Fruit fly (Drosophila melanogaster) whole organism, embryonic: Measurements from ENCODE around the gene wge.
A peak's percentile ranks its signal among the peaks of the same experiment; 100 is the strongest.

Experiments
- Awh ChIP-seq: fragments of 200-800 bp; sonication (Bioruptor generic); IDR thresholded peaks from 2 replicates; pipeline ENCODE4, ENCODE4 v1.3.6; 2022; ENCODE audit warnings: missing biosample characterization, missing genetic modification characterization
- CG10462 ChIP-seq: fragments of 200-800 bp; sonication (Bioruptor generic); optimal IDR thresholded peaks from 2 replicates; lab custom pipeline; 2016; ENCODE audit warnings: missing biosample characterization, missing genetic modification characterization
- CG10543 ChIP-seq: fragments of 200-800 bp; sonication (Bioruptor generic); optimal IDR thresholded peaks from 3 replicates; lab custom pipeline; 2017; ENCODE audit warnings: missing biosample characterization, mild to moderate bottlenecking, missing genetic modification characterization, moderate library complexity
- CG11085 ChIP-seq: fragments of 200-800 bp; sonication (Bioruptor generic); IDR thresholded peaks from 2 replicates; pipeline ENCODE4 v1.3.6; 2022; ENCODE audit warnings: missing biosample characterization, missing genetic modification characterization
- CG11093 ChIP-seq: fragments of 200-800 bp; sonication (Bioruptor generic); IDR thresholded peaks from 3 replicates; pipeline ENCODE4 v1.3.6; 2022; ENCODE audit warnings: missing biosample characterization, missing genetic modification characterization
- CG11695 ChIP-seq: fragments of 200-800 bp; sonication (Bioruptor generic); IDR thresholded peaks from 3 replicates; pipeline ENCODE4 v1.3.6; 2022; ENCODE audit warnings: missing biosample characterization, missing genetic modification characterization
- CG11723 ChIP-seq: fragments of 200-800 bp; sonication (Bioruptor generic); optimal IDR thresholded peaks from 2 replicates; lab custom pipeline; 2017; ENCODE audit warnings: missing biosample characterization, mild to moderate bottlenecking, missing genetic modification characterization
- CG12071 ChIP-seq: fragments of 200-800 bp; sonication (Bioruptor generic); optimal IDR thresholded peaks from 3 replicates; lab custom pipeline; 2018; ENCODE audit warnings: missing biosample characterization, mild to moderate bottlenecking, missing genetic modification characterization
- CG13424 ChIP-seq: fragments of 200-800 bp; sonication (Bioruptor generic); optimal IDR thresholded peaks from 2 replicates; lab custom pipeline; 2019; ENCODE audit warnings: missing biosample characterization, mild to moderate bottlenecking, missing genetic modification characterization, moderate library complexity
- CG14050 ChIP-seq: fragments of 200-800 bp; sonication (Bioruptor generic); IDR thresholded peaks from 3 replicates; pipeline ENCODE4 v1.3.6; 2022; ENCODE audit warnings: missing biosample characterization, missing genetic modification characterization
- CG14860 ChIP-seq: fragments of 200-800 bp; sonication (Bioruptor generic); IDR thresholded peaks from 3 replicates; pipeline ENCODE4 v1.3.6; 2022; ENCODE audit warnings: missing biosample characterization, missing genetic modification characterization; ENCODE audit not compliant: partially characterized antibody
- CG15696 ChIP-seq: fragments of 200-800 bp; sonication (Bioruptor generic); optimal IDR thresholded peaks from 2 replicates; lab custom pipeline; 2019; ENCODE audit warnings: missing biosample characterization, mild to moderate bottlenecking, missing genetic modification characterization, moderate library complexity
- CG17186 ChIP-seq: fragments of 200-800 bp; sonication (Bioruptor generic); optimal IDR thresholded peaks from 3 replicates; lab custom pipeline; 2017; ENCODE audit warnings: missing biosample characterization, missing genetic modification reagents, missing genetic modification characterization
- CG17359 ChIP-seq: fragments of 200-800 bp; sonication (Bioruptor generic); optimal IDR thresholded peaks from 3 replicates; lab custom pipeline; 2018; ENCODE audit warnings: missing biosample characterization, mild to moderate bottlenecking, missing genetic modification characterization, moderate library complexity
- CG17361 ChIP-seq: fragments of 200-800 bp; sonication (Bioruptor generic); IDR thresholded peaks from 3 replicates; pipeline ENCODE4 v1.3.6; 2022; ENCODE audit warnings: missing biosample characterization, missing genetic modification characterization
- CG17802 ChIP-seq: fragments of 200-800 bp; sonication (Bioruptor generic); optimal IDR thresholded peaks from 2 replicates; lab custom pipeline; 2018; ENCODE audit warnings: missing biosample characterization, mild to moderate bottlenecking, missing genetic modification characterization, moderate library complexity
- CG34376 ChIP-seq: fragments of 200-800 bp; sonication (Bioruptor generic); optimal IDR thresholded peaks from 2 replicates; lab custom pipeline; 2018; ENCODE audit warnings: missing biosample characterization, mild to moderate bottlenecking, missing genetic modification characterization
- CG43689 ChIP-seq: fragments of 200-800 bp; sonication (Bioruptor generic); IDR thresholded peaks from 2 replicates; pipeline ENCODE4 v1.3.6; 2022; ENCODE audit warnings: missing biosample characterization, missing genetic modification characterization
- CG4730 ChIP-seq: fragments of 200-800 bp; sonication (Bioruptor generic); IDR thresholded peaks from 2 replicates; pipeline ENCODE4 v1.3.6; 2022; ENCODE audit warnings: missing biosample characterization, missing genetic modification characterization
- CG7987 ChIP-seq: fragments of 200-800 bp; sonication (Bioruptor generic); optimal IDR thresholded peaks from 2 replicates; lab custom pipeline; 2018; ENCODE audit warnings: missing biosample characterization, mild to moderate bottlenecking, missing genetic modification characterization, moderate library complexity
- CG8281 ChIP-seq: fragments of 200-800 bp; sonication (Bioruptor generic); optimal IDR thresholded peaks from 2 replicates; lab custom pipeline; 2018; ENCODE audit warnings: missing biosample characterization, mild to moderate bottlenecking, missing genetic modification characterization, moderate library complexity
- CG8290 ChIP-seq, 3 experiments: fragments of 200-800 bp; sonication (Bioruptor generic); optimal IDR thresholded peaks; 2 replicates each; lab custom pipeline; 2016 to 2019; ENCODE audit warnings: missing biosample characterization in 3 of 3, missing genetic modification characterization in 3 of 3, mild to moderate bottlenecking in 2 of 3, moderate library complexity in 1 of 3
- CG8359 ChIP-seq: fragments of 200-800 bp; sonication (Bioruptor generic); optimal IDR thresholded peaks from 2 replicates; lab custom pipeline; 2017; ENCODE audit warnings: missing biosample characterization, mild to moderate bottlenecking, missing genetic modification characterization, borderline replicate concordance
- CG9797 ChIP-seq: fragments of 200-800 bp; sonication (Bioruptor generic); optimal IDR thresholded peaks from 3 replicates; lab custom pipeline; 2018; ENCODE audit warnings: missing biosample characterization, mild to moderate bottlenecking, missing genetic modification characterization
- CG9817 ChIP-seq: fragments of 200-800 bp; sonication (Bioruptor generic); optimal IDR thresholded peaks from 2 replicates; lab custom pipeline; 2018; ENCODE audit warnings: missing biosample characterization, mild to moderate bottlenecking, missing genetic modification characterization, moderate library complexity
- CG9876 ChIP-seq: fragments of 200-800 bp; sonication (Bioruptor generic); optimal IDR thresholded peaks from 2 replicates; lab custom pipeline; 2016; ENCODE audit warnings: missing biosample characterization, missing genetic modification characterization
- Drgx ChIP-seq: fragments of 200-800 bp; sonication (Bioruptor generic); IDR thresholded peaks from 2 replicates; pipeline ENCODE4 v1.3.6; 2022; ENCODE audit warnings: missing biosample characterization, missing genetic modification characterization
- ERR ChIP-seq: fragments of 200-800 bp; sonication (Bioruptor generic); optimal IDR thresholded peaks from 2 replicates; lab custom pipeline; 2016; ENCODE audit warnings: missing biosample characterization, missing genetic modification characterization
- NC2α ChIP-seq: fragments of 200-800 bp; sonication (Bioruptor generic); optimal IDR thresholded peaks from 2 replicates; lab custom pipeline; 2016; ENCODE audit warnings: missing biosample characterization, missing genetic modification characterization
- Pdp1 ChIP-seq, 2 experiments: fragments of 200-800 bp; sonication (Bioruptor generic); optimal IDR thresholded peaks; 3 replicates each; lab custom pipeline; 2016; ENCODE audit warnings: missing biosample characterization in 2 of 2, missing genetic modification characterization in 2 of 2, mild to moderate bottlenecking in 1 of 2, moderate library complexity in 1 of 2
- Six4 ChIP-seq: fragments of 200-800 bp; sonication (Bioruptor generic); optimal IDR thresholded peaks from 2 replicates; lab custom pipeline; 2016; ENCODE audit warnings: missing biosample characterization, missing genetic modification characterization
- ara ChIP-seq: fragments of 200-800 bp; sonication (Bioruptor generic); IDR thresholded peaks from 2 replicates; pipeline ENCODE4 v1.3.6; 2022; ENCODE audit warnings: missing biosample characterization, missing genetic modification characterization
- ase ChIP-seq: fragments of 200-800 bp; sonication (Bioruptor generic); IDR thresholded peaks from 3 replicates; pipeline ENCODE4 v1.3.6; 2022; ENCODE audit warnings: missing biosample characterization, missing genetic modification characterization
- ash1 ChIP-seq: fragments of 200-800 bp; sonication (Bioruptor generic); optimal IDR thresholded peaks from 2 replicates; lab custom pipeline; 2018; ENCODE audit warnings: missing biosample characterization, mild to moderate bottlenecking, missing genetic modification characterization
- bab2 ChIP-seq: fragments of 200-800 bp; sonication (Bioruptor generic); optimal IDR thresholded peaks from 2 replicates; lab custom pipeline; 2016; ENCODE audit warnings: missing biosample characterization, missing genetic modification characterization
- bigmax ChIP-seq: fragments of 200-800 bp; sonication (Bioruptor generic); optimal IDR thresholded peaks from 2 replicates; lab custom pipeline; 2018; ENCODE audit warnings: missing biosample characterization, mild to moderate bottlenecking, missing genetic modification characterization
- btn ChIP-seq: fragments of 200-800 bp; sonication (Bioruptor generic); optimal IDR thresholded peaks from 2 replicates; lab custom pipeline; 2016; ENCODE audit warnings: missing biosample characterization, missing genetic modification characterization
- cato ChIP-seq: fragments of 200-800 bp; sonication (Bioruptor generic); optimal IDR thresholded peaks from 2 replicates; lab custom pipeline; 2016; ENCODE audit warnings: missing biosample characterization, missing genetic modification characterization, borderline replicate concordance
- da ChIP-seq: fragments of 200-800 bp; sonication (Bioruptor generic); optimal IDR thresholded peaks from 2 replicates; lab custom pipeline; 2016; ENCODE audit warnings: missing biosample characterization, missing genetic modification characterization
- dati ChIP-seq: fragments of 200-800 bp; sonication (Bioruptor generic); IDR thresholded peaks from 2 replicates; pipeline ENCODE4 v1.3.6; 2022; ENCODE audit warnings: missing biosample characterization, missing genetic modification characterization
- eyg ChIP-seq: fragments of 200-800 bp; sonication (Bioruptor generic); optimal IDR thresholded peaks from 3 replicates; lab custom pipeline; 2016; ENCODE audit warnings: missing biosample characterization, missing genetic modification characterization
- fd96Cb ChIP-seq: fragments of 200-800 bp; sonication (Bioruptor generic); optimal IDR thresholded peaks from 2 replicates; lab custom pipeline; 2018; ENCODE audit warnings: missing biosample characterization, mild to moderate bottlenecking, missing genetic modification characterization, moderate library complexity
- grn ChIP-seq: fragments of 200-800 bp; sonication (Bioruptor generic); optimal IDR thresholded peaks from 3 replicates; lab custom pipeline; 2017; ENCODE audit warnings: missing biosample characterization, missing genetic modification characterization
- jigr1 ChIP-seq: fragments of 200-800 bp; sonication (Bioruptor generic); IDR thresholded peaks from 3 replicates; pipeline ENCODE4 v1.3.6; 2022; ENCODE audit warnings: missing biosample characterization, missing genetic modification characterization
- kni ChIP-seq: fragments of 200-800 bp; sonication (Bioruptor generic); optimal IDR thresholded peaks from 3 replicates; lab custom pipeline; 2017; ENCODE audit warnings: mild to moderate bottlenecking, missing biosample characterization, missing genetic modification reagents, missing genetic modification characterization
- luna ChIP-seq: fragments of 200-800 bp; sonication (Bioruptor generic); optimal IDR thresholded peaks from 2 replicates; lab custom pipeline; 2016; ENCODE audit warnings: missing biosample characterization, missing genetic modification characterization
- mirr ChIP-seq: fragments of 200-800 bp; sonication (Bioruptor generic); optimal IDR thresholded peaks from 3 replicates; lab custom pipeline; 2018; ENCODE audit warnings: missing biosample characterization, mild to moderate bottlenecking, missing genetic modification characterization
- sd ChIP-seq: fragments of 200-800 bp; sonication (Bioruptor generic); optimal IDR thresholded peaks from 3 replicates; lab custom pipeline; 2018; ENCODE audit warnings: missing biosample characterization, mild to moderate bottlenecking, missing genetic modification characterization, moderate library complexity
- tap ChIP-seq: fragments of 200-800 bp; optimal IDR thresholded peaks from 3 replicates; lab custom pipeline; 2019; ENCODE audit warnings: missing biosample characterization, mild to moderate bottlenecking, missing genetic modification characterization, moderate library complexity
- vnd ChIP-seq: fragments of 200-800 bp; sonication (Bioruptor generic); IDR thresholded peaks from 3 replicates; pipeline ENCODE4 v1.3.6; 2022; ENCODE audit warnings: missing biosample characterization, missing genetic modification characterization; ENCODE audit not compliant: partially characterized antibody

Gene wge

dm6 chr3R:22669121-22669520, 51.8 kb downstream of the wge start (continued):
- peak in 1 of 2 experiments; percentile 27 for TF ChIP-seq Pdp1 (GFP tag; optimal IDR thresholded peaks at IDR 0.05; lab: Kevin White, UChicago)
- no peak for TF ChIP-seq CG12071
- TF ChIP-seq CG11085 (GFP tag; lab: Robert Waterston, UW): no peak
- TF ChIP-seq CG9817 (tag; lab: Kevin White, UChicago): no peak
- TF ChIP-seq CG11093 (GFP tag; lab: Robert Waterston, UW): no peak
- TF ChIP-seq CG8290 (GFP tag; optimal IDR thresholded peaks at IDR 0.05; lab: Kevin White, UChicago): no peak
- peak in 1 of 2 experiments; percentile 15 for TF ChIP-seq CG8290 (tag; optimal IDR thresholded peaks at IDR 0.05; lab: Kevin White, UChicago)
- peak; percentile 49 for TF ChIP-seq CG34376 (GFP tag; lab: Kevin White, UChicago)
- peak; percentile 4 for TF ChIP-seq sd (tag; lab: Kevin White, UChicago)
- TF ChIP-seq mirr (GFP tag; lab: Kevin White, UChicago): peak; percentile 58
- no peak for TF ChIP-seq CG13424
- TF ChIP-seq CG17361 (GFP tag; lab: Robert Waterston, UW): no peak
- no peak for TF ChIP-seq bigmax
- no peak for TF ChIP-seq CG14860
- TF ChIP-seq ara: no peak

- no peak for TF ChIP-seq luna (GFP tag; lab: Kevin White, UChicago)
- peak; percentile 38; the same call in 1 of the 3 replicates for TF ChIP-seq CG11695
- TF ChIP-seq NC2α: no peak
- TF ChIP-seq Drgx: peak; percentile 57
- TF ChIP-seq ash1 (GFP tag; lab: Kevin White, UChicago): no peak
- TF ChIP-seq CG15696 (tag; lab: Kevin White, UChicago): no peak
- TF ChIP-seq eyg (GFP tag; lab: Kevin White, UChicago): no peak
- TF ChIP-seq CG17802 (tag; lab: Kevin White, UChicago): no peak
- TF ChIP-seq CG10462 (GFP tag; lab: Kevin White, UChicago): no peak
- TF ChIP-seq ara: no peak
- no peak for TF ChIP-seq CG7987 (GFP tag; lab: Kevin White, UChicago)
- no peak for TF ChIP-seq CG11085 (GFP tag; lab: Robert Waterston, UW)
- TF ChIP-seq CG34376 (GFP tag; lab: Kevin White, UChicago): no peak
- no peak for TF ChIP-seq Awh (GFP tag; lab: Robert Waterston, UW)
- TF ChIP-seq CG14050 (GFP tag; lab: Robert Waterston, UW): peak; percentile 33; the same call in 1 of the 3 replicates
- TF ChIP-seq Six4 (GFP tag; lab: Kevin White, UChicago): no peak
- TF ChIP-seq da (GFP tag; lab: Kevin White, UChicago): no peak
- no peak for TF ChIP-seq btn (GFP tag; lab: Kevin White, UChicago)
- TF ChIP-seq CG11723 (GFP tag; lab: Kevin White, UChicago): no peak
- TF ChIP-seq grn (GFP tag; lab: Kevin White, UChicago): no peak
- TF ChIP-seq CG8359 (GFP tag; lab: Kevin White, UChicago): no peak
- TF ChIP-seq jigr1 (GFP tag; lab: Robert Waterston, UW): no peak
- no peak for TF ChIP-seq CG4730 (GFP tag; lab: Robert Waterston, UW)
- TF ChIP-seq bab2: no peak
- TF ChIP-seq CG43689: no peak
- peak; percentile 6; the same call in 1 of the 3 replicates for TF ChIP-seq ase (GFP tag; lab: Robert Waterston, UW)
- TF ChIP-seq CG8281: no peak
- no peak for TF ChIP-seq CG9797 (GFP tag; lab: Kevin White, UChicago)
- TF ChIP-seq fd96Cb (tag; lab: Kevin White, UChicago): no peak
- no peak for TF ChIP-seq kni (GFP tag; lab: Kevin White, UChicago)
- no peak for TF ChIP-seq CG9876 (GFP tag; lab: Kevin White, UChicago)
- TF ChIP-seq CG10543: no peak
- no peak for TF ChIP-seq CG17359 (tag; lab: Kevin White, UChicago)
- no peak for TF ChIP-seq ERR (GFP tag; lab: Kevin White, UChicago)
- TF ChIP-seq dati: no peak
- TF ChIP-seq tap: no peak
- no peak for TF ChIP-seq CG17186 (GFP tag; lab: Kevin White, UChicago)
- TF ChIP-seq vnd (GFP tag; lab: Robert Waterston, UW): no peak
- TF ChIP-seq cato (GFP tag; lab: Kevin White, UChicago): no peak
Measured at dm6 chr3R:22668622-22669021, 52.3 kb downstream of the wge start.
